Worm (Caenorhabditis elegans): ENCODE data around the gene ZK470.14.
A peak's percentile ranks its signal among the peaks of the same experiment; 100 is the strongest.

Gene ZK470.14

ce11 chrX:4142202-4142601 lies 25.0 kb upstream of the ZK470.14 start (continued):
- TF ChIP-seq atf-7 (tag; optimal IDR thresholded peaks at IDR 0.05) (peak; percentile 64), hlh-26 (GFP tag; conservative IDR thresholded peaks at IDR 0.05) (no peak), T07F8.4 (tag; optimal IDR thresholded peaks at IDR 0.05) (no peak), K12H6.12 (tag; optimal IDR thresholded peaks at IDR 0.05) (peak; percentile 66), lin-54 (GFP tag; optimal IDR thresholded peaks at IDR 0.05) (peak; percentile 32), lin-40 (tag; optimal IDR thresholded peaks at IDR 0.05) (peak; percentile 41), rcor-1 (GFP tag; IDR thresholded peaks at IDR 0.05) (no peak), madf-10 (tag; optimal IDR thresholded peaks at IDR 0.05) (peak; percentile 51), sdz-38 (tag; optimal IDR thresholded peaks at IDR 0.05) (no peak), gei-17 (GFP tag; optimal IDR thresholded peaks at IDR 0.05) (peak; percentile 52), dox-1 (GFP tag; IDR thresholded peaks at IDR 0.05) (peak; percentile 71), ama-1 (optimal IDR thresholded peaks at IDR 0.05) (no peak), ama-1 (GFP tag; optimal IDR thresholded peaks at IDR 0.05) (peak in 1 of 2 experiments; percentile 52), F37B4.10 (GFP tag; IDR thresholded peaks at IDR 0.05) (0 out of 2 replicates have a peak, but pooled peaks have one; percentile 63), lin-35 (GFP tag; optimal IDR thresholded peaks at IDR 0.05) (peak in 1 of 3 experiments; percentile 39), nhr-80 (tag; optimal IDR thresholded peaks at IDR 0.05) (peak; percentile 52), let-526 (GFP tag; IDR thresholded peaks at IDR 0.05) (peak; percentile 87), snpc-4 (GFP tag; optimal IDR thresholded peaks at IDR 0.05) (no peak), snpc-4 (tag; optimal IDR thresholded peaks at IDR 0.05) (peak in 2 of 4 experiments; percentile 49 to 57), ztf-26 (tag; optimal IDR thresholded peaks at IDR 0.05) (peak; percentile 90), Y53G8AR.9 (GFP tag; conservative IDR thresholded peaks at IDR 0.05) (peak; percentile 42; the same call in 1 of the 2 replicates), nhr-90 (tag; optimal IDR thresholded peaks at IDR 0.05) (peak; percentile 41), nfyb-1 (GFP tag; IDR thresholded peaks at IDR 0.05) (peak; percentile 81), die-1 (tag; optimal IDR thresholded peaks at IDR 0.05) (peak; percentile 17), K11D2.4 (GFP tag; IDR thresholded peaks at IDR 0.05) (peak; percentile 86), mel-28 (tag; optimal IDR thresholded peaks at IDR 0.05; ENCODE audit: borderline replicate concordance) (peak; percentile 1), ccch-3 (GFP tag; optimal IDR thresholded peaks at IDR 0.05) (no peak), hmg-1.2 (GFP tag; IDR thresholded peaks at IDR 0.05) (peak; percentile 46), lsl-1 (GFP tag; optimal IDR thresholded peaks at IDR 0.05) (no peak), hrde-1 (tag; optimal IDR thresholded peaks at IDR 0.05; ENCODE audit: borderline replicate concordance) (no peak), C06A6.2 (GFP tag; conservative IDR thresholded peaks at IDR 0.05) (peak; percentile 79), zfh-2 (GFP tag; conservative IDR thresholded peaks at IDR 0.05) (peak; percentile 83), mxl-1 (tag; optimal IDR thresholded peaks at IDR 0.05) (peak; percentile 46), let-607 (tag; optimal IDR thresholded peaks at IDR 0.05) (peak; percentile 41 to 50), hsf-1 (GFP tag; IDR thresholded peaks at IDR 0.05) (0 out of 2 replicates have a peak, but pooled peaks have one; percentile 23), B0336.3 (GFP tag; IDR thresholded peaks at IDR 0.05) (peak; percentile 82), ets-4 (GFP tag; optimal IDR thresholded peaks at IDR 0.05) (peak; percentile 38), madf-3 (GFP tag; IDR thresholded peaks at IDR 0.05) (0 out of 2 replicates have a peak, but pooled peaks have one; percentile 15)

ce11 chrX:4142648-4143259 lies 24.5 kb upstream of the ZK470.14 start:
- TF ChIP-seq attf-5 (GFP tag; optimal IDR thresholded peaks at IDR 0.05) = no peak
- TF ChIP-seq unc-62 (GFP tag; optimal IDR thresholded peaks at IDR 0.05) = peak; percentile 13
- TF ChIP-seq ZK185.1 (tag; optimal IDR thresholded peaks at IDR 0.05; ENCODE audit: poor library complexity, severe bottlenecking) = peak; percentile 16
- peak in 1 of 2 experiments; percentile 34 for TF ChIP-seq let-607 (tag; optimal IDR thresholded peaks at IDR 0.05)
- TF ChIP-seq rcor-1 (GFP tag; IDR thresholded peaks at IDR 0.05) = no peak
- TF ChIP-seq Y67H2A.10 (GFP tag; conservative IDR thresholded peaks at IDR 0.05) = no peak
- no peak for TF ChIP-seq attf-3 (GFP tag; conservative IDR thresholded peaks at IDR 0.05)
- TF ChIP-seq F39B2.1 (GFP tag; IDR thresholded peaks at IDR 0.05) = no peak
- no peak for TF ChIP-seq madf-8 (GFP tag; conservative IDR thresholded peaks at IDR 0.05)
- no peak for TF ChIP-seq aptf-3 (GFP tag; IDR thresholded peaks at IDR 0.05)
- no peak for TF ChIP-seq hsf-1 (GFP tag; IDR thresholded peaks at IDR 0.05)
- TF ChIP-seq ccch-3 (GFP tag; optimal IDR thresholded peaks at IDR 0.05) = no peak
- TF ChIP-seq K11D2.4 (GFP tag; IDR thresholded peaks at IDR 0.05) = peak; percentile 65
- no peak for TF ChIP-seq B0336.3 (GFP tag; IDR thresholded peaks at IDR 0.05)
- no peak for TF ChIP-seq fkh-3 (tag; optimal IDR thresholded peaks at IDR 0.05)
- no peak; the same call in 1 of the 2 replicates for TF ChIP-seq lir-1 (GFP tag; conservative IDR thresholded peaks at IDR 0.05)
- TF ChIP-seq him-1 (tag; optimal IDR thresholded peaks at IDR 0.05) = no peak

Measured in whole organism, young adult.